Fruit fly (Drosophila melanogaster) S2 (cell line): ENCODE results near the gene CCT1.

Source experiments
- CG8478 ChIP-seq: fragments of >200 bp; optimal IDR thresholded peaks from 2 replicates; lab custom pipeline; 2018
- CTCF ChIP-seq, 2 experiments: fragments of >200 bp; optimal IDR thresholded peaks; 2 replicates each; lab custom pipeline; 2018

DNA sequence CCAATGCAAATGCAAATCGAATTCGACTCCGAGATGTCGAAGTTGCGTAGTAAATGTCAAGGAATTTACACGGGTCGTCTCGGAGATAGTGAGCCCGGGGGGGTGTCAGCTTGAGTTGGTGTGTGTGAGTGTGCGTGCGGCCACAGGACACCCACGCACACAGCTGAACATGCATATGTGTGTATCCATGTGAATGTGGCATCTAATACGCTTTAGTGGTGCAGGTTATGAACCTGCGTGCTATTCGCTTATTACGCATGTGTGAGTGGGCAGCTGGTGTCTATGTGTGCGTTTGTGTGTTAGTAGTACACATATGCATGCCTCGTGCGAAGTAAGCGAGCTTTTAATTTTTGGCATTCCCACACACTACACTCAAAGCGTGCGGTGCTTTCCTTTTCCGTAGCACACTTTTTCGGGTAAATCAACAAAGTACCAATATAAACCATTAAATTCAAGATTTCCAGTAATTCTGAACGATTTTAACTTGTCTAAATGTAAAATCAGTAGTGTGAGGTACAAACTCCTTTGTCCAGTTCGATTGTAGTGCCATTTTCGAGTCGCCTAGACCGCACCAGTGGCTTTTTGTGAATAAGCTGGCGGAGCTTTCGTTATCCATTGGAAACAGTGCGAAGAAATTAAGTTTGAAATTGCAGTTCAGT, 22.3 kb downstream of the CCT1 start:
- TF ChIP-seq CG8478 (no peak), CTCF (optimal IDR thresholded peaks at IDR 0.05; lab: Kevin White, UChicago) (no peak)
